Fruit fly (Drosophila melanogaster) ovary, adult (tissue): ENCODE results near the gene Sfp93F.

Experiments
- CG17801 ChIP-seq: fragments of 200-800 bp; optimal IDR thresholded peaks from 2 replicates; lab custom pipeline; 2019; ENCODE audit warnings: missing biosample characterization, mild to moderate bottlenecking, missing genetic modification characterization, moderate library complexity; ENCODE audit not compliant: partially characterized antibody

Sfp93F gene

DNA sequence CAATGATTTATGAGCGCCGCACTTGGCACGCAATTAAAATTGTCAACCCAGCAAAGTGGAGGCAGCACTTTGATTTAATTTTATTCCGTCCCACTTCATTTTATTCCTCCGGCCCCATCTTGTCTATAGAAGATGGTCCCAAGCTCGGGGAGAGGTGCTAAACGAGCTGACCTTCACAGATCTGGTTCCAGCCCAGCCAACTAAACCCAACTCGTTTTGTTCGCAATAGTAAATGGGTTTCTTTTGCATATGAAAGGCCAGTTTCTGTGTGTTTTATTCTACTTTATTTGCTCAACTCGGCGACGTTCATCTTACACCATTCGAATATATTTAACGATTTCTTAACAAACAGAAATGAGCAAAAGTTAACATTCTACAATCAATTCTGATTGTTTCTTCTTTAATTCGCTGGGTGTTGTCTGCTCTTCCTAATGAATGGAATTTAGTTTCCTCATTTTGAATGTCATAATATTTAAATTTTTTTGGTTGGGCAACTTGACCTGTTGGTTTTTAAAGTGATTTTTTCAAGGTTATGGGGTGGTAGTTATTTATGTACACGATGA, 42.9 kb downstream of the Sfp93F start:
- no peak for TF ChIP-seq CG17801 (GFP tag; lab: Kevin White, UChicago)

DNA sequence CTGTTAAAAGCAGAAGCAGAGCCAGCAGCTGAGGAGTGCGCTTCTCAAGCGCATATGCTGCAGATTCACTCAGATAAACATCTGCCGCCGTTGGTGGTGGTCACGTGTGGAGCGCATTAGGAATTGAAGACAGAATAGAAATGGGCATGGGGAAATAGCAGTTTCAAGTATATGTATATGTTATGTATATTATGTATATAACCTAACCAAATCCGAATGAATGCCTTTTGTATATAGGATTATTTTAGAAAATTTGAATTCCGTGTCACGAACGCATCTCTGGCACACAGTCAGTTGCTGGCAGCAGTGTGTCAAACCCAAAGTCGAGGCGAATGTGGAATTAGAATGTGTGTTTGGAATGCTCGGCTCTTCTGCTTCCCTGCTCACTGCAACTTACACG, 45.0 kb downstream of the Sfp93F start:
- TF ChIP-seq CG17801 (GFP tag; lab: Kevin White, UChicago), result no peak

DNA sequence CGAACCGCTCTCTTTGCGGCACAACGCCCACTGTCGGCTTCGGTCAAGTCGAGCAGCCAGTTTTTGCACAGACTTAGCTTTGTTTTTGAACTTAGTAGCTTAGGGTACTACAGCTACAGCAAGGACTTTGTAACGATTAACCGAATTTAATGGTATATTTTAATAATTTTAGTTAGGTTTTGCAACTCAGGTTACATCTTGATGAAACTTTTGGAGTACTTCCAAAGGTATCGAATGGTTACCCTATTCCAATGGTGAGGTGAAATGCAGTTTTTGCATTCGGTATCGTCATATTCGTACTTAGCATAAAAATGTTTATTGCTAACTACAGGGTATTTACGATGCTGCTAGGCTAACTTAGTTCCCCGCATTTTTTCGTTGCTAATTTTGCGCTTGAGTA, 47.5 kb downstream of the Sfp93F start:
- TF ChIP-seq CG17801 (GFP tag; lab: Kevin White, UChicago), result no peak

DNA sequence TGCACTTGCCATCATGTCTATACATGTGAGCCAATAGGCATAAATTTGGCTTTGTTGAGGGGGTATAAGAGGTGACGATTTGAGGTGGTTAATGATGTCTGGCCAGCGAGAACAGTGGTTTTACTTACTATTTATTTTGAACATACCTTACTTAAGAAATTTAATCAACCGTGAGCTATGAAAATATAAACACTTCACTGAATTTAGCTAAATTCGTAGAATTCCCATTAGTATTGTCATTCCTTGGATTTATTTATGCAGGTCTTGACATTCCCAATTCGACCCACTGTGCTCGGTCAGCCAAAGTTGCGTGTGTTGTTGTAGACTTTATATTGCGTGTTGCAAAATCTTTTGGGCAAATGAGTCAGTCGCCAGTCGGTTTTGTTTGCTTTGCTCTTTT, 48.2 kb downstream of the Sfp93F start:
- TF ChIP-seq CG17801 (GFP tag; lab: Kevin White, UChicago), result no peak
